Fruit fly (Drosophila melanogaster) Kc167 (cell line): ENCODE measurements around the gene CG1309.

Experiments used
- Sin3A ChIP-seq: fragments of >200 bp; optimal IDR thresholded peaks from 2 replicates; lab custom pipeline; 2018; ENCODE audit warnings: missing external identifiers
- h ChIP-seq: fragments of >200 bp; optimal IDR thresholded peaks from 3 replicates; lab custom pipeline; 2018; ENCODE audit warnings: missing external identifiers
- insv ChIP-seq: fragments of >200 bp; optimal IDR thresholded peaks from 3 replicates; lab custom pipeline; 2018; ENCODE audit warnings: missing external identifiers
- psq ChIP-seq: fragments of >200 bp; optimal IDR thresholded peaks from 2 replicates; lab custom pipeline; 2017; ENCODE audit warnings: missing external identifiers
- ttk ChIP-seq: sonication (Bioruptor generic); optimal IDR thresholded peaks from 2 replicates; lab custom pipeline; 2017; ENCODE audit warnings: missing external identifiers

dm6 chr3L:4209731-4210130 lies 49.5 kb upstream of the CG1309 start:
- no peak for TF ChIP-seq Sin3A (lab: Kevin White, UChicago)
- TF ChIP-seq psq (lab: Kevin White, UChicago): no peak
- no peak for TF ChIP-seq insv (lab: Kevin White, UChicago)
- TF ChIP-seq h (lab: Kevin White, UChicago): no peak
- TF ChIP-seq ttk (lab: Kevin White, UChicago): no peak
